Fruit fly (Drosophila melanogaster) S2 (cell line): ENCODE data around the gene Tgi.

Source experiments
- CG8478 ChIP-seq: fragments of >200 bp; optimal IDR thresholded peaks from 2 replicates; lab custom pipeline; 2018
- CTCF ChIP-seq, 2 experiments: fragments of >200 bp; optimal IDR thresholded peaks; 2 replicates each; lab custom pipeline; 2018

DNA sequence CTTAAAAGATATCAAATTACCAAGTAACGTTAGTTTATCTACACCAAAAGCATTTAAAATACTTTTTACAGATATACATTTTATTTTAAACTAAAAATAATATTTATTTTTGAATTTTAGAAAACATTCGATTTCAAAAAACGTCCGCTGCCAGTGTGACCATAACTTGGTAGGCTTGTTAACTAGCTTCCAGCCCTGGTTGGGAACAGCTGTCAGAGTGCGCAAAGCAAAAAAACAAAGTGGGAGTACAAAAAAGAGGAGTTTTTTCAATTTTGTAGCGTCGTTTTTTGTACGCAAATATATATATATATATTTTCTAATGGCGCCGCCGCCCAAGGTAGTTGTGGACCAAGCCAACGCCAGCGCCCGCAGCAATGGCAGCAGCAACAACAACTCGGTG lies 44.2 kb upstream of the Tgi start, which contains the start of gene cmb:
- TF ChIP-seq CTCF (optimal IDR thresholded peaks at IDR 0.05; lab: Kevin White, UChicago) (no peak), CG8478 (lab: Kevin White, UChicago) (no peak)
